Fruit fly (Drosophila melanogaster): Measurements from ENCODE around the gene CG42740.

DNA sequence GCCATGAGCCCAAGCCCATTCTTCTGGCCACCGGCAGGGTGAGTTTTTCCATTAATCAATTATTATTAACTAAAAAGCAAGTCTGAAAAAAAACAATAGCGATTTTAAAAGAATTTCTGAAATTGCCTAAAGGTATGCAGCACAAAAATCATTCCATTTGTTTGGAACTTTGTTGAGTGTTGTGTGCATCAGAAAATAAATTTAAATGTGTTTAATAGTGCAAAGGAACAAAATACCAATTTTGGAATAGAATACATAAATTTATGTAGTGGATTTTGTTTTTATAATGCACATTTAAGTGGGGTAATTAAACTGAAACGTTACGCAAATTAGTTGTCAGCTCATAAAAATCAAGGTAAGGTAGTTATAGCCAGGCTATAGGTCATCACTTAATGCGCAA, 41.5 kb upstream of the CG42740 start:
- no peak for TF ChIP-seq CG13204 (GFP tag; optimal IDR thresholded peaks at IDR 0.05)
- TF ChIP-seq CG12605 (GFP tag; IDR thresholded peaks at IDR 0.05) = no peak
- no peak for TF ChIP-seq gl (tag; optimal IDR thresholded peaks at IDR 0.05)
- no peak for TF ChIP-seq Ets98B (GFP tag; IDR thresholded peaks at IDR 0.05)

Measured in whole organism, pupa.